Fruit fly (Drosophila melanogaster): Measurements from ENCODE around the gene saturn.

DNA sequence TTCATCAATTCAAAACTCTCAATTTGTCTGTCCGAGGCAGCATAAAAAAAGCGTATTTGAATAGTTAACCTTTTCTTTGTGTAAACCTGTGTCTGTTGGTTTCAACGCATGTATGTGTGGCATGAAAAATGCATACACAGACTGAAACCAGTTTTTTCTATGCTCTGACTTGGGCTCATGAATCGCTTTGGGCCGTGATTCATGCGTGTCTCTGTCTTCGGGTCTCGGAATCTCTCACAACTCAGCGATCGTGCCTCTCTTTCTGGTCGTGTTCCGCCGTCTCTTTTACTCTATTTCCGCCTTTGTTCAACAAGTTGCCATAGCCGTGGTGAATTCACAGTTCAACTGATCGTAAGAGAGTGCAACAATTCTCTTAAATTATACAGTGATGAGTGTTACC is 2.2 kb upstream of the saturn start:
- TF ChIP-seq esn (GFP tag; optimal IDR thresholded peaks at IDR 0.05): no peak
- peak; percentile 37; the same call in 1 of the 3 replicates for TF ChIP-seq CG8119 (GFP tag; IDR thresholded peaks at IDR 0.05)
- no peak for TF ChIP-seq CG11294 (GFP tag; IDR thresholded peaks at IDR 0.05)
- TF ChIP-seq CG6276 (GFP tag; optimal IDR thresholded peaks at IDR 0.05): peak; percentile 34
- no peak for TF ChIP-seq lz (GFP tag; optimal IDR thresholded peaks at IDR 0.05)
- TF ChIP-seq Eip75B (GFP tag; optimal IDR thresholded peaks at IDR 0.05): no peak
- TF ChIP-seq ss (GFP tag; optimal IDR thresholded peaks at IDR 0.05): peak in 1 of 2 experiments; percentile 46
- no peak for TF ChIP-seq CG34406 (GFP tag; optimal IDR thresholded peaks at IDR 0.05)
- TF ChIP-seq CG32006 (GFP tag; optimal IDR thresholded peaks at IDR 0.05): no peak
- no peak for TF ChIP-seq Hr4 (GFP tag; optimal IDR thresholded peaks at IDR 0.05)
- TF ChIP-seq CG16779 (tag; optimal IDR thresholded peaks at IDR 0.05): no peak
- no peak for TF ChIP-seq Ets96B (tag; optimal IDR thresholded peaks at IDR 0.05)
- TF ChIP-seq Smox (GFP tag; optimal IDR thresholded peaks at IDR 0.05): no peak
- TF ChIP-seq Gug (GFP tag; IDR thresholded peaks at IDR 0.05): no peak

All from whole organism, prepupa.